Fruit fly (Drosophila melanogaster): Measurements from ENCODE around the gene RpL24.

- TF ChIP-seq Sin3A (optimal IDR thresholded peaks at IDR 0.05) (no peak), psq (optimal IDR thresholded peaks at IDR 0.05) (no peak)
Observed at dm6 chr2L:13411566-13411965, 16.6 kb upstream of the RpL24 start, which contains the start of gene Vm34Ca.

Measured in Kc167 (cell line).